Fruit fly (Drosophila melanogaster) whole organism, wandering third instar larva: ENCODE data around the gene haf.

Experiments
- Abd-B ChIP-seq: fragments of >200 bp; optimal IDR thresholded peaks from 2 replicates; lab custom pipeline; 2017; ENCODE audit warnings: missing biosample characterization, missing genetic modification characterization
- CG32264 ChIP-seq: fragments of 200-800 bp; sonication (Bioruptor generic); optimal IDR thresholded peaks from 2 replicates; lab custom pipeline; 2016; ENCODE audit warnings: missing biosample characterization, missing genetic modification characterization
- CG9705 ChIP-seq: fragments of 200-800 bp; sonication (Bioruptor generic); optimal IDR thresholded peaks from 2 replicates; lab custom pipeline; 2018; ENCODE audit warnings: missing biosample characterization, mild to moderate bottlenecking, missing genetic modification characterization
- CrebA ChIP-seq: fragments of 200-800 bp; sonication (Bioruptor generic); optimal IDR thresholded peaks from 2 replicates; lab custom pipeline; 2016; ENCODE audit warnings: missing biosample characterization, mild to moderate bottlenecking, missing genetic modification characterization, borderline replicate concordance
- Dif ChIP-seq: fragments of 200-275, 200-300 bp; sonication (Bioruptor generic); optimal IDR thresholded peaks from 2 replicates; lab custom pipeline; 2018; ENCODE audit warnings: missing biosample characterization, missing genetic modification characterization; ENCODE audit not compliant: partially characterized antibody
- GATAd ChIP-seq: sonication (Bioruptor generic); optimal IDR thresholded peaks from 2 replicates; lab custom pipeline; 2016; ENCODE audit warnings: missing biosample characterization, missing genetic modification characterization
- HLH106 ChIP-seq: fragments of 200-800 bp; optimal IDR thresholded peaks from 3 replicates; lab custom pipeline; 2019; ENCODE audit warnings: missing biosample characterization, mild to moderate bottlenecking, missing genetic modification characterization, moderate library complexity
- Hnf4 ChIP-seq: fragments of 200-800 bp; sonication (Bioruptor generic); optimal IDR thresholded peaks from 2 replicates; lab custom pipeline; 2016; ENCODE audit warnings: missing biosample characterization, mild to moderate bottlenecking, missing genetic modification characterization
- Hr78 ChIP-seq: fragments of >200 bp; optimal IDR thresholded peaks from 2 replicates; lab custom pipeline; 2017; ENCODE audit warnings: missing biosample characterization, missing genetic modification characterization
- Hr83 ChIP-seq: fragments of 200-300 bp; sonication (Bioruptor generic); optimal IDR thresholded peaks from 2 replicates; lab custom pipeline; 2016; ENCODE audit warnings: missing biosample characterization, mild to moderate bottlenecking, missing genetic modification characterization, moderate library complexity; ENCODE audit not compliant: poor library complexity, severe bottlenecking
- Jra ChIP-seq: sonication (Bioruptor generic); optimal IDR thresholded peaks from 2 replicates; lab custom pipeline; 2016; ENCODE audit warnings: missing biosample characterization, missing genetic modification characterization
- Mio ChIP-seq: sonication (Bioruptor generic); optimal IDR thresholded peaks from 2 replicates; lab custom pipeline; 2016; ENCODE audit warnings: missing biosample characterization, missing genetic modification characterization
- Myc ChIP-seq: fragments of >200 bp; optimal IDR thresholded peaks from 2 replicates; lab custom pipeline; 2017
- N ChIP-seq: fragments of >200 bp; optimal IDR thresholded peaks from 2 replicates; lab custom pipeline; 2018; ENCODE audit warnings: missing biosample characterization, missing external identifiers, missing genetic modification characterization
- OdsH ChIP-seq: fragments of 200-800 bp; sonication (Bioruptor generic); optimal IDR thresholded peaks from 2 replicates; lab custom pipeline; 2016; ENCODE audit warnings: missing biosample characterization, mild to moderate bottlenecking, missing genetic modification characterization
- Rel ChIP-seq, 2 experiments: fragments of 200-800 bp; sonication (Bioruptor generic) in 1 of 2; optimal IDR thresholded peaks; 2 replicates in 1 of 2; 3 replicates in 1 of 2; lab custom pipeline; 2016 to 2019; ENCODE audit warnings: mild to moderate bottlenecking in 2 of 2, missing biosample characterization in 2 of 2, missing genetic modification characterization in 2 of 2, moderate library complexity in 1 of 2
- Vsx2 ChIP-seq: fragments of 200-300, 225-300 bp; sonication (Bioruptor generic); optimal IDR thresholded peaks from 2 replicates; lab custom pipeline; 2018; ENCODE audit warnings: missing biosample characterization, missing genetic modification characterization; ENCODE audit not compliant: partially characterized antibody
- br ChIP-seq: fragments of 200-800 bp; sonication (Bioruptor generic); optimal IDR thresholded peaks from 2 replicates; lab custom pipeline; 2016; ENCODE audit warnings: missing biosample characterization, missing genetic modification characterization
- brk ChIP-seq: fragments of 200-800 bp; sonication (Bioruptor generic); optimal IDR thresholded peaks from 2 replicates; lab custom pipeline; 2016; ENCODE audit warnings: missing biosample characterization, mild to moderate bottlenecking, missing genetic modification characterization
- dl ChIP-seq, 2 experiments: fragments of 175-275, 200-275 bp in 1 of 2; fragments of 200-275 bp in 1 of 2; sonication (Bioruptor generic); optimal IDR thresholded peaks; lab custom pipeline; 2018; ENCODE audit warnings: mild to moderate bottlenecking in 2 of 2, missing biosample characterization in 2 of 2, missing genetic modification characterization in 2 of 2, moderate library complexity in 2 of 2; ENCODE audit not compliant: partially characterized antibody in 2 of 2, insufficient read depth in 1 of 2
- dmrt93B ChIP-seq: fragments of 200-800 bp; sonication (Bioruptor generic); optimal IDR thresholded peaks from 2 replicates; lab custom pipeline; 2018; ENCODE audit warnings: missing biosample characterization, mild to moderate bottlenecking, missing genetic modification characterization
- dsf ChIP-seq: sonication (Bioruptor generic); optimal IDR thresholded peaks from 2 replicates; lab custom pipeline; 2016; ENCODE audit warnings: missing biosample characterization, missing genetic modification characterization, borderline replicate concordance
- ey ChIP-seq: fragments of 200-800 bp; sonication (Bioruptor generic); optimal IDR thresholded peaks from 2 replicates; lab custom pipeline; 2016; ENCODE audit warnings: missing biosample characterization, missing genetic modification characterization
- foxo ChIP-seq, 2 experiments: fragments of 200-800 bp; sonication (Bioruptor generic); optimal IDR thresholded peaks; 2 replicates in 1 of 2; 3 replicates in 1 of 2; lab custom pipeline; 2016 to 2017; ENCODE audit warnings: missing biosample characterization in 2 of 2, missing genetic modification characterization in 2 of 2
- fru ChIP-seq: fragments of 200-800 bp; sonication (Bioruptor generic); optimal IDR thresholded peaks from 3 replicates; lab custom pipeline; 2016; ENCODE audit warnings: missing biosample characterization, mild to moderate bottlenecking, missing genetic modification characterization
- h ChIP-seq: fragments of 200-800 bp; sonication (Bioruptor generic); optimal IDR thresholded peaks from 3 replicates; lab custom pipeline; 2016; ENCODE audit warnings: missing biosample characterization, mild to moderate bottlenecking, missing genetic modification characterization
- jim ChIP-seq: fragments of 175-275, 200-325 bp; sonication (Bioruptor generic); optimal IDR thresholded peaks from 2 replicates; lab custom pipeline; 2016; ENCODE audit warnings: missing biosample characterization, mild to moderate bottlenecking, missing genetic modification characterization
- lola ChIP-seq: fragments of >200 bp; optimal IDR thresholded peaks from 2 replicates; lab custom pipeline; 2017; ENCODE audit warnings: missing biosample characterization, missing genetic modification characterization
- pan ChIP-seq: fragments of >200 bp; optimal IDR thresholded peaks from 2 replicates; lab custom pipeline; 2017
- psq ChIP-seq: fragments of 200-800 bp; sonication (Bioruptor generic); optimal IDR thresholded peaks from 3 replicates; lab custom pipeline; 2017; ENCODE audit warnings: missing biosample characterization, mild to moderate bottlenecking, missing genetic modification characterization, moderate library complexity
- rgr ChIP-seq: fragments of 200-800 bp; sonication (Bioruptor generic); optimal IDR thresholded peaks from 3 replicates; lab custom pipeline; 2016; ENCODE audit warnings: missing biosample characterization, mild to moderate bottlenecking, missing genetic modification characterization
- sage ChIP-seq: fragments of 200-800 bp; sonication (Bioruptor generic); optimal IDR thresholded peaks from 2 replicates; lab custom pipeline; 2016; ENCODE audit warnings: missing biosample characterization, mild to moderate bottlenecking, missing genetic modification characterization
- sv ChIP-seq: fragments of 200-800 bp; sonication (Bioruptor generic); optimal IDR thresholded peaks from 3 replicates; lab custom pipeline; 2016; ENCODE audit warnings: missing biosample characterization, missing genetic modification characterization
- tai ChIP-seq: sonication (Bioruptor generic); optimal IDR thresholded peaks from 2 replicates; lab custom pipeline; 2016; ENCODE audit warnings: missing biosample characterization, missing genetic modification characterization
- usp ChIP-seq: fragments of >200 bp; optimal IDR thresholded peaks from 2 replicates; lab custom pipeline; 2017; ENCODE audit warnings: missing biosample characterization, missing genetic modification characterization
- woc ChIP-seq: sonication (Bioruptor generic); optimal IDR thresholded peaks from 2 replicates; lab custom pipeline; 2016; ENCODE audit warnings: missing biosample characterization, mild to moderate bottlenecking, missing genetic modification characterization

Gene haf

dm6 chr2L:1575604-1576003, 20.7 kb downstream of the haf start (continued):
- peak; percentile 8 for TF ChIP-seq psq (GFP tag; lab: Kevin White, UChicago)

- TF ChIP-seq CG32264 (GFP tag; lab: Kevin White, UChicago) (no peak), Mio (no peak), CG9705 (GFP tag; lab: Kevin White, UChicago) (no peak), sv (GFP tag; lab: Kevin White, UChicago) (peak; percentile 36), tai (GFP tag; lab: Kevin White, UChicago) (no peak), Rel (GFP tag; optimal IDR thresholded peaks at IDR 0.05; lab: Kevin White, UChicago) (no peak), Rel (tag; optimal IDR thresholded peaks at IDR 0.05; lab: Kevin White, UChicago) (no peak), pan (lab: Kevin White, UChicago) (no peak), Myc (lab: Kevin White, UChicago) (no peak), Jra (GFP tag; lab: Kevin White, UChicago) (no peak), psq (GFP tag; lab: Kevin White, UChicago) (no peak), Hnf4 (GFP tag; lab: Kevin White, UChicago) (no peak), lola (GFP tag; lab: Kevin White, UChicago) (no peak), foxo (GFP tag; optimal IDR thresholded peaks at IDR 0.05; lab: Kevin White, UChicago) (peak in 1 of 2 experiments; percentile 37), ey (peak; percentile 3), dl (GFP tag; optimal IDR thresholded peaks at IDR 0.05; lab: Kevin White, UChicago; ENCODE audit: insufficient read depth in 1 of 2, partially characterized antibody in 2 of 2) (no peak), N (no peak), Abd-B (no peak), jim (GFP tag; lab: Kevin White, UChicago) (no peak), h (GFP tag; lab: Kevin White, UChicago) (peak; percentile 34), HLH106 (tag; lab: Kevin White, UChicago) (no peak), Dif (GFP tag; lab: Kevin White, UChicago) (no peak), Hr83 (GFP tag; lab: Kevin White, UChicago) (no peak), OdsH (GFP tag; lab: Kevin White, UChicago) (peak; percentile 25), fru (GFP tag; lab: Kevin White, UChicago) (peak; percentile 6), Hr78 (GFP tag; lab: Kevin White, UChicago) (no peak)
These were observed 24.3 kb downstream of the haf start for dm6 chr2L:1579254-1579653.

- TF ChIP-seq dsf (GFP tag; lab: Kevin White, UChicago): no peak
- no peak for TF ChIP-seq OdsH (GFP tag; lab: Kevin White, UChicago)
- no peak for TF ChIP-seq h (GFP tag; lab: Kevin White, UChicago)
- no peak for TF ChIP-seq ey
- TF ChIP-seq Hr83 (GFP tag; lab: Kevin White, UChicago): no peak
- TF ChIP-seq fru (GFP tag; lab: Kevin White, UChicago): no peak
- TF ChIP-seq CG9705 (GFP tag; lab: Kevin White, UChicago): no peak
- no peak for TF ChIP-seq Jra (GFP tag; lab: Kevin White, UChicago)
- no peak for TF ChIP-seq woc (GFP tag; lab: Kevin White, UChicago)
- no peak for TF ChIP-seq CrebA (GFP tag; lab: Kevin White, UChicago)
- TF ChIP-seq Vsx2 (GFP tag; lab: Kevin White, UChicago): no peak
- no peak for TF ChIP-seq lola (GFP tag; lab: Kevin White, UChicago)
- TF ChIP-seq dmrt93B: no peak
- TF ChIP-seq usp (GFP tag; lab: Kevin White, UChicago): no peak
- no peak for TF ChIP-seq N
- no peak for TF ChIP-seq jim (GFP tag; lab: Kevin White, UChicago)
- no peak for TF ChIP-seq Dif (GFP tag; lab: Kevin White, UChicago)
- TF ChIP-seq CG32264 (GFP tag; lab: Kevin White, UChicago): no peak
These were observed 24.9 kb downstream of the haf start for dm6 chr2L:1579800-1580199.

- TF ChIP-seq dmrt93B: no peak
- TF ChIP-seq foxo (GFP tag; optimal IDR thresholded peaks at IDR 0.05; lab: Kevin White, UChicago): no peak
- TF ChIP-seq lola (GFP tag; lab: Kevin White, UChicago): no peak
- TF ChIP-seq usp (GFP tag; lab: Kevin White, UChicago): no peak
- no peak for TF ChIP-seq sage (GFP tag; lab: Kevin White, UChicago)
- no peak for TF ChIP-seq Vsx2 (GFP tag; lab: Kevin White, UChicago)
- TF ChIP-seq br: no peak
- no peak for TF ChIP-seq CrebA (GFP tag; lab: Kevin White, UChicago)
- TF ChIP-seq Myc (lab: Kevin White, UChicago): no peak
- no peak for TF ChIP-seq N
- TF ChIP-seq Abd-B: no peak
- TF ChIP-seq rgr (GFP tag; lab: Kevin White, UChicago): no peak
- TF ChIP-seq woc (GFP tag; lab: Kevin White, UChicago): no peak
- no peak for TF ChIP-seq ey
- no peak for TF ChIP-seq HLH106 (tag; lab: Kevin White, UChicago)
- no peak for TF ChIP-seq brk (GFP tag; lab: Kevin White, UChicago)
- no peak for TF ChIP-seq fru (GFP tag; lab: Kevin White, UChicago)
- no peak for TF ChIP-seq GATAd (GFP tag; lab: Kevin White, UChicago)
- no peak for TF ChIP-seq Rel (GFP tag; optimal IDR thresholded peaks at IDR 0.05; lab: Kevin White, UChicago)
- no peak for TF ChIP-seq Rel (tag; optimal IDR thresholded peaks at IDR 0.05; lab: Kevin White, UChicago)
These were observed 32.1 kb downstream of the haf start, which contains the start of gene nis for dm6 chr2L:1587055-1587454. nis (minus strand) TSS chr2L:1587155.
